Worm (Caenorhabditis elegans) whole organism, midembryonic: ENCODE results near the gene W02A2.5.

Experiments used
- cog-1 ChIP-seq: sonication (generic microtip); optimal IDR thresholded peaks from 2 replicates; lab custom pipeline; 2016; ENCODE audit warnings: missing genetic modification characterization, missing compliant biosample characterization
- flt-1 ChIP-seq: fragments of 200-800 bp; sonication (Bioruptor generic); IDR thresholded peaks from 2 replicates; pipeline ENCODE4 v1.3.6; 2022; ENCODE audit warnings: missing genetic modification characterization, missing compliant biosample characterization
- ztf-29 ChIP-seq: fragments of 200-800 bp; sonication (Bioruptor generic); IDR thresholded peaks from 2 replicates; pipeline ENCODE4 v1.3.6; 2022; ENCODE audit warnings: missing genetic modification reagents, missing genetic modification characterization, missing compliant biosample characterization

ce11 chrIV:13331285-13331684 is 11.4 kb upstream of the W02A2.5 start, which contains the start of gene pqn-74:
- TF ChIP-seq flt-1 (GFP tag; lab: Robert Waterston, UW), result no peak
- no peak for TF ChIP-seq cog-1 (tag; lab: Kevin White, UChicago)
- TF ChIP-seq ztf-29 (GFP tag; lab: Robert Waterston, UW), result no peak
